Fruit fly (Drosophila melanogaster) whole organism, wandering third instar larva: ENCODE data around the gene psh.
A peak's percentile ranks its signal among the peaks of the same experiment; 100 is the strongest.

Source experiments
- CG32264 ChIP-seq: fragments of 200-800 bp; sonication (Bioruptor generic); optimal IDR thresholded peaks from 2 replicates; lab custom pipeline; 2016; ENCODE audit warnings: missing biosample characterization, missing genetic modification characterization
- CG9705 ChIP-seq: fragments of 200-800 bp; sonication (Bioruptor generic); optimal IDR thresholded peaks from 2 replicates; lab custom pipeline; 2018; ENCODE audit warnings: missing biosample characterization, mild to moderate bottlenecking, missing genetic modification characterization
- Dif ChIP-seq: fragments of 200-275, 200-300 bp; sonication (Bioruptor generic); optimal IDR thresholded peaks from 2 replicates; lab custom pipeline; 2018; ENCODE audit warnings: missing biosample characterization, missing genetic modification characterization; ENCODE audit not compliant: partially characterized antibody
- GATAd ChIP-seq: sonication (Bioruptor generic); optimal IDR thresholded peaks from 2 replicates; lab custom pipeline; 2016; ENCODE audit warnings: missing biosample characterization, missing genetic modification characterization
- Hnf4 ChIP-seq: fragments of 200-800 bp; sonication (Bioruptor generic); optimal IDR thresholded peaks from 2 replicates; lab custom pipeline; 2016; ENCODE audit warnings: missing biosample characterization, mild to moderate bottlenecking, missing genetic modification characterization
- Hr78 ChIP-seq: fragments of >200 bp; optimal IDR thresholded peaks from 2 replicates; lab custom pipeline; 2017; ENCODE audit warnings: missing biosample characterization, missing genetic modification characterization
- Jra ChIP-seq: sonication (Bioruptor generic); optimal IDR thresholded peaks from 2 replicates; lab custom pipeline; 2016; ENCODE audit warnings: missing biosample characterization, missing genetic modification characterization
- Mio ChIP-seq: sonication (Bioruptor generic); optimal IDR thresholded peaks from 2 replicates; lab custom pipeline; 2016; ENCODE audit warnings: missing biosample characterization, missing genetic modification characterization
- Myc ChIP-seq: fragments of >200 bp; optimal IDR thresholded peaks from 2 replicates; lab custom pipeline; 2017
- N ChIP-seq: fragments of >200 bp; optimal IDR thresholded peaks from 2 replicates; lab custom pipeline; 2018; ENCODE audit warnings: missing biosample characterization, missing external identifiers, missing genetic modification characterization
- OdsH ChIP-seq: fragments of 200-800 bp; sonication (Bioruptor generic); optimal IDR thresholded peaks from 2 replicates; lab custom pipeline; 2016; ENCODE audit warnings: missing biosample characterization, mild to moderate bottlenecking, missing genetic modification characterization
- Rel ChIP-seq, 2 experiments: fragments of 200-800 bp; sonication (Bioruptor generic) in 1 of 2; optimal IDR thresholded peaks; 2 replicates in 1 of 2; 3 replicates in 1 of 2; lab custom pipeline; 2016 to 2019; ENCODE audit warnings: mild to moderate bottlenecking in 2 of 2, missing biosample characterization in 2 of 2, missing genetic modification characterization in 2 of 2, moderate library complexity in 1 of 2
- Sp1 ChIP-seq: fragments of 200-800 bp; sonication (Bioruptor generic); optimal IDR thresholded peaks from 3 replicates; lab custom pipeline; 2019; ENCODE audit warnings: missing biosample characterization, mild to moderate bottlenecking, missing genetic modification characterization, moderate library complexity
- Vsx2 ChIP-seq: fragments of 200-300, 225-300 bp; sonication (Bioruptor generic); optimal IDR thresholded peaks from 2 replicates; lab custom pipeline; 2018; ENCODE audit warnings: missing biosample characterization, missing genetic modification characterization; ENCODE audit not compliant: partially characterized antibody
- br ChIP-seq: fragments of 200-800 bp; sonication (Bioruptor generic); optimal IDR thresholded peaks from 2 replicates; lab custom pipeline; 2016; ENCODE audit warnings: missing biosample characterization, missing genetic modification characterization
- brk ChIP-seq: fragments of 200-800 bp; sonication (Bioruptor generic); optimal IDR thresholded peaks from 2 replicates; lab custom pipeline; 2016; ENCODE audit warnings: missing biosample characterization, mild to moderate bottlenecking, missing genetic modification characterization
- dl ChIP-seq, 2 experiments: fragments of 175-275, 200-275 bp in 1 of 2; fragments of 200-275 bp in 1 of 2; sonication (Bioruptor generic); optimal IDR thresholded peaks; lab custom pipeline; 2018; ENCODE audit warnings: mild to moderate bottlenecking in 2 of 2, missing biosample characterization in 2 of 2, missing genetic modification characterization in 2 of 2, moderate library complexity in 2 of 2; ENCODE audit not compliant: partially characterized antibody in 2 of 2, insufficient read depth in 1 of 2
- dmrt93B ChIP-seq: fragments of 200-800 bp; sonication (Bioruptor generic); optimal IDR thresholded peaks from 2 replicates; lab custom pipeline; 2018; ENCODE audit warnings: missing biosample characterization, mild to moderate bottlenecking, missing genetic modification characterization
- ey ChIP-seq: fragments of 200-800 bp; sonication (Bioruptor generic); optimal IDR thresholded peaks from 2 replicates; lab custom pipeline; 2016; ENCODE audit warnings: missing biosample characterization, missing genetic modification characterization
- foxo ChIP-seq, 2 experiments: fragments of 200-800 bp; sonication (Bioruptor generic); optimal IDR thresholded peaks; 2 replicates in 1 of 2; 3 replicates in 1 of 2; lab custom pipeline; 2016 to 2017; ENCODE audit warnings: missing biosample characterization in 2 of 2, missing genetic modification characterization in 2 of 2
- fru ChIP-seq: fragments of 200-800 bp; sonication (Bioruptor generic); optimal IDR thresholded peaks from 3 replicates; lab custom pipeline; 2016; ENCODE audit warnings: missing biosample characterization, mild to moderate bottlenecking, missing genetic modification characterization
- h ChIP-seq: fragments of 200-800 bp; sonication (Bioruptor generic); optimal IDR thresholded peaks from 3 replicates; lab custom pipeline; 2016; ENCODE audit warnings: missing biosample characterization, mild to moderate bottlenecking, missing genetic modification characterization
- lola ChIP-seq: fragments of >200 bp; optimal IDR thresholded peaks from 2 replicates; lab custom pipeline; 2017; ENCODE audit warnings: missing biosample characterization, missing genetic modification characterization
- pan ChIP-seq: fragments of >200 bp; optimal IDR thresholded peaks from 2 replicates; lab custom pipeline; 2017
- psq ChIP-seq: fragments of 200-800 bp; sonication (Bioruptor generic); optimal IDR thresholded peaks from 3 replicates; lab custom pipeline; 2017; ENCODE audit warnings: missing biosample characterization, mild to moderate bottlenecking, missing genetic modification characterization, moderate library complexity
- rgr ChIP-seq: fragments of 200-800 bp; sonication (Bioruptor generic); optimal IDR thresholded peaks from 3 replicates; lab custom pipeline; 2016; ENCODE audit warnings: missing biosample characterization, mild to moderate bottlenecking, missing genetic modification characterization
- sage ChIP-seq: fragments of 200-800 bp; sonication (Bioruptor generic); optimal IDR thresholded peaks from 2 replicates; lab custom pipeline; 2016; ENCODE audit warnings: missing biosample characterization, mild to moderate bottlenecking, missing genetic modification characterization
- sv ChIP-seq: fragments of 200-800 bp; sonication (Bioruptor generic); optimal IDR thresholded peaks from 3 replicates; lab custom pipeline; 2016; ENCODE audit warnings: missing biosample characterization, missing genetic modification characterization
- tai ChIP-seq: sonication (Bioruptor generic); optimal IDR thresholded peaks from 2 replicates; lab custom pipeline; 2016; ENCODE audit warnings: missing biosample characterization, missing genetic modification characterization
- woc ChIP-seq: sonication (Bioruptor generic); optimal IDR thresholded peaks from 2 replicates; lab custom pipeline; 2016; ENCODE audit warnings: missing biosample characterization, mild to moderate bottlenecking, missing genetic modification characterization

Gene psh

DNA sequence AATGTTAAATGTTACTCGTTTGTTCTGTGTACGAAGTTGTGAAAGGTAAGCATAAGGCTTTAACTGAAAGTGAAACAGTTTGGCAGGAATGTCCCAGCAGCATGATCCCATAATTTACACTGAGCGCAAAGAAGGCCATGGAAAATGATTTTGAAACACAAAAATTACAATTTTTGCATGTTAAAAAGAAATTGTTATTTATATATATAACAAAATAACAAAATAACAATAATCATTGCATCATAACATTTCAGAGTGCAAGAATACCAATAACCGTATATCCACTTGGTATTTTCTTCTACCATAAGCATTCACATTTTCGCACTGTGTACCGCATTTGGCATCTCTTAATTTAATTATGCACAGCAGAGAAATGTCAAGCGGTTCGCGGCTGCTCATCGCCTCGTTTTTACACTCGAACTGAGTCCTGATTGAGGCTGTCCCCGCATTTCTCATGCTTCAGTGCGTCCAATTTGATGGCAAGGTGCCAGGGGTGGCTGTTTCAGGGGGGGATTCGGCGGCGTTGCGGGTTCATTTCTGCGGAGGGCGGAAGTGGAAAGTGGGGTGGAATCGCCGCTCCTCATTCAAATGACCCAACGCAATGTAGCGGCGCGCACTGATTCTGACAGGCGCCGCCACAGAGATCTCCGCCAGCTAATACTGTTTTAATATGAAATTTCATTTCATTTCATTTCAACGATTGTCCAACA, 35.8 kb upstream of the psh start, which contains the start of gene CG6481:
Gene CG6481, minus strand, starts transcription at position 51 of the 710 bp plus-strand sequence.
- TF ChIP-seq dl (GFP tag; optimal IDR thresholded peaks at IDR 0.05; lab: Kevin White, UChicago; ENCODE audit: insufficient read depth in 1 of 2, partially characterized antibody in 2 of 2) (no peak), N (GFP tag; lab: Kevin White, UChicago) (no peak), Dif (GFP tag; lab: Kevin White, UChicago) (no peak), h (GFP tag; lab: Kevin White, UChicago) (no peak), sage (GFP tag; lab: Kevin White, UChicago) (no peak), Rel (GFP tag; optimal IDR thresholded peaks at IDR 0.05; lab: Kevin White, UChicago) (no peak), Rel (tag; optimal IDR thresholded peaks at IDR 0.05; lab: Kevin White, UChicago) (no peak), rgr (GFP tag; lab: Kevin White, UChicago) (no peak), br (no peak), ey (peak; percentile 33), lola (GFP tag; lab: Kevin White, UChicago) (no peak), pan (no peak), foxo (GFP tag; optimal IDR thresholded peaks at IDR 0.05; lab: Kevin White, UChicago) (peak in 1 of 2 experiments; percentile 2), CG32264 (no peak), psq (GFP tag; lab: Kevin White, UChicago) (no peak), Jra (no peak), GATAd (no peak)
- TF ChIP-seq, all 38 proteins: peak for 2

DNA sequence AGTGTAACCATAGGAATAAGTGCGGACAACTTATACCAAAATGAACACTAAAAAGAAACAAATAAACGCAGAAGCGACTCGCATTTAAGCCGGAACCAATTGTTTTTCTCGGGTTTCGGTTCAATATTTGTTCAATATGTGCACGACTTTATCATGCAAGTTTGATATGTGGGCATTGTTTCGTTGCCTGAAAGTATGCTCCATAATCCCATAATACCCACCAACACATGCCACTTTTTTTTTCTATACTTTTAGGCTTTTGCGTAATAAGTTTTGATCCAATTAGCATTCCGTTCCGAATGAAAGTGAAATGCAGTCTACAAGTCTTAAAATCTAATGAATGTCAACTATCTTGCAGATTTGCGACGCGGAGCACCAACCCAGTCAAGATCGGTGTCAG, 33.6 kb upstream of the psh start:
- TF ChIP-seq Hr78 (GFP tag; lab: Kevin White, UChicago) = no peak
- TF ChIP-seq Myc (lab: Kevin White, UChicago) = peak; percentile 66
- no peak for TF ChIP-seq OdsH (GFP tag; lab: Kevin White, UChicago)
- TF ChIP-seq N (GFP tag; lab: Kevin White, UChicago) = peak; percentile 59
- no peak for TF ChIP-seq CG9705 (GFP tag; lab: Kevin White, UChicago)
- TF ChIP-seq foxo (GFP tag; optimal IDR thresholded peaks at IDR 0.05; lab: Kevin White, UChicago) = no peak
- peak; percentile 32 for TF ChIP-seq Dif (GFP tag; lab: Kevin White, UChicago)
- TF ChIP-seq Rel (GFP tag; optimal IDR thresholded peaks at IDR 0.05; lab: Kevin White, UChicago) = no peak
- no peak for TF ChIP-seq Rel (tag; optimal IDR thresholded peaks at IDR 0.05; lab: Kevin White, UChicago)
- no peak for TF ChIP-seq fru (GFP tag; lab: Kevin White, UChicago)
- TF ChIP-seq, all 38 proteins: peak for 3

DNA sequence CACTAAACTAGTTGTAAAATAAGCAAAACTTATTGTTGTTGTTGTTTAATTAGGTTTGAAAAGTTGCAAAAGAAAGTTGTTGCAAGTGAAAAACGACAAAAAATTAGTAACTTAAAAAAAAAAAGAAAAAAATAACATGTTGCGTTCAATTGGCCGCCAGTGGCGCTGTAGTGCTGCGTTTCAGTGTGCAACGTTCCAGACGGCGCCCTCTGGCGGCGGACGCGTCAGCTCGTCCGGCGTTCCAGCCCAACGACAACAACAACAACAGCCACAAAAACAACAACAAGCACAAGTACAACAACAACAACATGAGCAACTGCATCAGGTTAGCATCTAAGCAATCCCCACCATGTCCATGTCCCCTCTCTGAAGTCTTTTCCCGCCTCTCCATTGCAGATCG, 30.7 kb upstream of the psh start:
- TF ChIP-seq brk = no peak
- no peak for TF ChIP-seq CG9705 (GFP tag; lab: Kevin White, UChicago)
- no peak for TF ChIP-seq tai
- TF ChIP-seq Hnf4 (GFP tag; lab: Kevin White, UChicago) = no peak
- TF ChIP-seq dmrt93B = no peak
- TF ChIP-seq ey = no peak
- no peak for TF ChIP-seq br
- no peak for TF ChIP-seq GATAd
- no peak for TF ChIP-seq OdsH (GFP tag; lab: Kevin White, UChicago)
- TF ChIP-seq sv (GFP tag; lab: Kevin White, UChicago) = no peak
- TF ChIP-seq, all 38 proteins: peak for 0

DNA sequence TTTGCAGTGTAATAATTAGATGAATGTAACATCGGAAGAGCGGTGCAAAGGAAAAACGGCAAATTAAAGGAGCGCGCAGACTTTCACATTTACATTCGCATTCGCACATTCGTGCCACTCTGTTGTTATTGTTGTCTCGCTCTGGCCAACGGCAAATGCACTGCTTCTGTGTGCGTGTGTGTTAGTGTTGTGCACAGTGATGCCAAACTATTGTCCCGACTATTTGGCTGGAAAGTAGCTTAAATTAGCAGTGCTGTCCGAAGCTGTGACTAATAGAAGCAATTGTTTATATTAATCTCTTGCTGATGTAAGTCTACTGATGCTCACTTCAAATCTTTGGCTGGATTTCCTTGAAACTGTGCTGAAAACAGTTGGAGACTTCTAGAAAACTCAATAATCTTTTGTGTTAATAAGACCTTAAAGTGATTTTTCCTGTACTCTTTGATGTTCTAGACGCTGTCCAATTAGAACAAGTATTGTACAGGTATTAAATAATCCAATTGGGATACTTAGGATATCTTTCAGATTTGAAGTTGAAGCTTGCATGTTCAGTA, 29.3 kb upstream of the psh start:
- TF ChIP-seq psq (GFP tag; lab: Kevin White, UChicago) (peak; percentile 53), Mio (GFP tag; lab: Kevin White, UChicago) (no peak), Sp1 (GFP tag; lab: Kevin White, UChicago) (no peak), woc (GFP tag; lab: Kevin White, UChicago) (peak; percentile 82), Hnf4 (GFP tag; lab: Kevin White, UChicago) (no peak), tai (no peak), Vsx2 (GFP tag; lab: Kevin White, UChicago) (no peak), lola (GFP tag; lab: Kevin White, UChicago) (no peak), foxo (GFP tag; optimal IDR thresholded peaks at IDR 0.05; lab: Kevin White, UChicago) (no peak), dl (GFP tag; optimal IDR thresholded peaks at IDR 0.05; lab: Kevin White, UChicago; ENCODE audit: insufficient read depth in 1 of 2, partially characterized antibody in 2 of 2) (no peak), Myc (lab: Kevin White, UChicago) (peak; percentile 87)
